Comparison of ENCODE assay signal across 1 worm cellular context in genomic region chrX:12184393-12184792, ce11.
A peak's percentile ranks its signal among the peaks of the same experiment; 100 is the strongest.
TF ChIP-seq lines count a peak whose summit lies in the region.

No protein-coding gene starts in this region.

TF ChIP-seq in whole organism, L2 larva, 48 proteins besides CTCF, POLR2A, EP300 and RAD21 (continued from another document):
- TF ChIP-seq alr-1 (tag; optimal IDR thresholded peaks at IDR 0.05; lab: Kevin White, UChicago) (no peak), lin-11 (tag; optimal IDR thresholded peaks at IDR 0.05; lab: Kevin White, UChicago) (no peak), nhr-129 (tag; optimal IDR thresholded peaks at IDR 0.05; lab: Kevin White, UChicago) (peak; percentile 1), lin-13 (GFP tag; optimal IDR thresholded peaks at IDR 0.05; lab: Kevin White, UChicago) (no peak), ztf-11 (tag; optimal IDR thresholded peaks at IDR 0.05; lab: Kevin White, UChicago) (no peak), sma-9 (GFP tag; optimal IDR thresholded peaks at IDR 0.05; lab: Kevin White, UChicago) (peak; percentile 26), sma-9 (tag; optimal IDR thresholded peaks at IDR 0.05; lab: Kevin White, UChicago) (no peak), unc-62 (GFP tag; optimal IDR thresholded peaks at IDR 0.05; lab: Kevin White, UChicago) (no peak), unc-39 (tag; optimal IDR thresholded peaks at IDR 0.05; lab: Kevin White, UChicago) (no peak), lsy-2 (tag; optimal IDR thresholded peaks at IDR 0.05; lab: Kevin White, UChicago) (peak in 1 of 2 experiments; percentile 42), lin-39 (tag; optimal IDR thresholded peaks at IDR 0.05; lab: Kevin White, UChicago) (no peak), unc-55 (GFP tag; optimal IDR thresholded peaks at IDR 0.05; lab: Kevin White, UChicago) (peak; percentile 58), nhr-237 (tag; optimal IDR thresholded peaks at IDR 0.05; lab: Kevin White, UChicago) (no peak), gmeb-1 (tag; optimal IDR thresholded peaks at IDR 0.05; lab: Kevin White, UChicago) (no peak), fos-1 (tag; optimal IDR thresholded peaks at IDR 0.05; lab: Kevin White, UChicago) (no peak), skn-1 (tag; optimal IDR thresholded peaks at IDR 0.05; lab: Kevin White, UChicago) (no peak), blmp-1 (tag; optimal IDR thresholded peaks at IDR 0.05; lab: Kevin White, UChicago; ENCODE audit: insufficient read depth) (no peak), mab-5 (tag; optimal IDR thresholded peaks at IDR 0.05; lab: Kevin White, UChicago) (no peak), R02D3.7 (tag; optimal IDR thresholded peaks at IDR 0.05; lab: Kevin White, UChicago) (no peak), egl-27 (tag; optimal IDR thresholded peaks at IDR 0.05; lab: Kevin White, UChicago) (peak; percentile 19), sma-3 (GFP tag; optimal IDR thresholded peaks at IDR 0.05; lab: Kevin White, UChicago) (no peak), nhr-12 (tag; optimal IDR thresholded peaks at IDR 0.05; lab: Kevin White, UChicago) (no peak), nhr-21 (tag; optimal IDR thresholded peaks at IDR 0.05; lab: Kevin White, UChicago) (no peak), ama-1 (optimal IDR thresholded peaks at IDR 0.05; lab: Kevin White, UChicago) (no peak), mdl-1 (tag; optimal IDR thresholded peaks at IDR 0.05; lab: Kevin White, UChicago) (no peak), crh-2 (tag; optimal IDR thresholded peaks at IDR 0.05; lab: Kevin White, UChicago) (peak; percentile 36), ceh-16 (tag; optimal IDR thresholded peaks at IDR 0.05; lab: Kevin White, UChicago) (no peak), peb-1 (tag; optimal IDR thresholded peaks at IDR 0.05; lab: Kevin White, UChicago) (no peak), snpc-4 (tag; optimal IDR thresholded peaks at IDR 0.05; lab: Kevin White, UChicago) (no peak), nhr-11 (tag; optimal IDR thresholded peaks at IDR 0.05; lab: Kevin White, UChicago) (no peak)
